Worm (Caenorhabditis elegans) whole organism, L2 larva: Measurements from ENCODE around the gene C16C8.16.

Experiments used
- C34F6.9 ChIP-seq: fragments of 150-350 bp; optimal IDR thresholded peaks from 2 replicates; lab custom pipeline; 2014; ENCODE audit warnings: missing biosample characterization, missing genetic modification characterization
- ama-1 ChIP-seq: fragments of 150-350 bp; optimal IDR thresholded peaks from 2 replicates; lab custom pipeline; 2018; ENCODE audit warnings: inconsistent platforms
- ceh-16 ChIP-seq: fragments of 150-350 bp; optimal IDR thresholded peaks from 2 replicates; lab custom pipeline; 2014; ENCODE audit warnings: missing biosample characterization, missing genetic modification characterization
- ceh-82 ChIP-seq: fragments of 150-350 bp; optimal IDR thresholded peaks from 2 replicates; lab custom pipeline; 2014; ENCODE audit warnings: missing biosample characterization, missing genetic modification characterization
- egl-27 ChIP-seq: sonication (generic microtip); optimal IDR thresholded peaks from 3 replicates; lab custom pipeline; 2017; ENCODE audit warnings: missing biosample characterization, missing genetic modification reagents, missing genetic modification characterization
- elt-1 ChIP-seq: fragments of 150-350 bp; optimal IDR thresholded peaks from 2 replicates; lab custom pipeline; 2014; ENCODE audit warnings: missing biosample characterization, missing genetic modification characterization
- lin-11 ChIP-seq: fragments of 150-350 bp; sonication (generic microtip); optimal IDR thresholded peaks from 2 replicates; lab custom pipeline; 2014; ENCODE audit warnings: missing biosample characterization, missing genetic modification characterization, inconsistent platforms, mixed read lengths
- mdl-1 ChIP-seq, 2 experiments: fragments of 150-350 bp in 1 of 2; sonication (generic microtip) in 1 of 2; optimal IDR thresholded peaks; 2 replicates each; lab custom pipeline; 2017; ENCODE audit warnings: missing biosample characterization in 2 of 2, missing genetic modification characterization in 2 of 2
- nhr-12 ChIP-seq: fragments of 150-350 bp; optimal IDR thresholded peaks from 2 replicates; lab custom pipeline; 2014; ENCODE audit warnings: missing biosample characterization, missing genetic modification characterization
- nhr-77 ChIP-seq: fragments of 150-350 bp; optimal IDR thresholded peaks from 2 replicates; lab custom pipeline; 2014; ENCODE audit warnings: missing biosample characterization, missing genetic modification characterization
- peb-1 ChIP-seq: fragments of 150-350 bp; optimal IDR thresholded peaks from 2 replicates; lab custom pipeline; 2014; ENCODE audit warnings: missing biosample characterization, missing genetic modification characterization
- snpc-4 ChIP-seq: fragments of 150-350 bp; optimal IDR thresholded peaks from 2 replicates; lab custom pipeline; 2014; ENCODE audit warnings: missing biosample characterization, missing genetic modification characterization
- unc-39 ChIP-seq: fragments of 150-350 bp; optimal IDR thresholded peaks from 2 replicates; lab custom pipeline; 2014; ENCODE audit warnings: missing biosample characterization, missing genetic modification characterization
- unc-62 ChIP-seq: fragments of 150-350 bp; optimal IDR thresholded peaks from 2 replicates; lab custom pipeline; 2014; ENCODE audit warnings: missing biosample characterization, missing genetic modification reagents, missing genetic modification characterization

- TF ChIP-seq snpc-4 (no peak), ceh-16 (tag; lab: Kevin White, UChicago) (no peak), ama-1 (lab: Kevin White, UChicago) (no peak), C34F6.9 (tag; lab: Kevin White, UChicago) (no peak), unc-39 (tag; lab: Kevin White, UChicago) (no peak), egl-27 (tag; lab: Kevin White, UChicago) (no peak), mdl-1 (tag; optimal IDR thresholded peaks at IDR 0.05; lab: Kevin White, UChicago) (no peak), nhr-12 (no peak), ceh-82 (tag; lab: Kevin White, UChicago) (no peak), nhr-77 (tag; lab: Kevin White, UChicago) (no peak), peb-1 (tag; lab: Kevin White, UChicago) (no peak), unc-62 (GFP tag; lab: Kevin White, UChicago) (no peak), elt-1 (tag; lab: Kevin White, UChicago) (no peak), lin-11 (tag; lab: Kevin White, UChicago) (no peak)
These were observed 28.2 kb downstream of the C16C8.16 start, which contains the start of gene sdz-32 for ce11 chrII:3473744-3474143.
